Worm (Caenorhabditis elegans) whole organism, L4/young adult: ENCODE measurements around the gene C44H9.6.

ENCODE experiments used
- W03F9.2 ChIP-seq: fragments of 150-350 bp; optimal IDR thresholded peaks from 2 replicates; lab custom pipeline; 2014; ENCODE audit warnings: missing biosample characterization, missing genetic modification characterization
- him-1 ChIP-seq: sonication (generic microtip); optimal IDR thresholded peaks from 2 replicates; lab custom pipeline; 2016; ENCODE audit warnings: missing genotype, missing genetic modification reagents, missing genetic modification characterization, missing compliant biosample characterization

ce11 chrV:12881396-12881795 is 36.2 kb upstream of the C44H9.6 start:
- TF ChIP-seq him-1 (tag; lab: Kevin White, UChicago) = no peak
- TF ChIP-seq W03F9.2 (tag; lab: Kevin White, UChicago) = no peak
